Fruit fly (Drosophila melanogaster) whole organism, wandering third instar larva: ENCODE results near the gene CG11590.

Experiments
- Abd-B ChIP-seq: fragments of >200 bp; optimal IDR thresholded peaks from 2 replicates; lab custom pipeline; 2017; ENCODE audit warnings: missing biosample characterization, missing genetic modification characterization
- CG32264 ChIP-seq: fragments of 200-800 bp; sonication (Bioruptor generic); optimal IDR thresholded peaks from 2 replicates; lab custom pipeline; 2016; ENCODE audit warnings: missing biosample characterization, missing genetic modification characterization
- Dfd ChIP-seq: fragments of >200 bp; optimal IDR thresholded peaks from 2 replicates; lab custom pipeline; 2017; ENCODE audit warnings: missing biosample characterization, missing genetic modification characterization
- Dif ChIP-seq: fragments of 200-275, 200-300 bp; sonication (Bioruptor generic); optimal IDR thresholded peaks from 2 replicates; lab custom pipeline; 2018; ENCODE audit warnings: missing biosample characterization, missing genetic modification characterization; ENCODE audit not compliant: partially characterized antibody
- HLH106 ChIP-seq: fragments of 200-800 bp; optimal IDR thresholded peaks from 3 replicates; lab custom pipeline; 2019; ENCODE audit warnings: missing biosample characterization, mild to moderate bottlenecking, missing genetic modification characterization, moderate library complexity
- Hnf4 ChIP-seq: fragments of 200-800 bp; sonication (Bioruptor generic); optimal IDR thresholded peaks from 2 replicates; lab custom pipeline; 2016; ENCODE audit warnings: missing biosample characterization, mild to moderate bottlenecking, missing genetic modification characterization
- Hr78 ChIP-seq: fragments of >200 bp; optimal IDR thresholded peaks from 2 replicates; lab custom pipeline; 2017; ENCODE audit warnings: missing biosample characterization, missing genetic modification characterization
- Hr83 ChIP-seq: fragments of 200-300 bp; sonication (Bioruptor generic); optimal IDR thresholded peaks from 2 replicates; lab custom pipeline; 2016; ENCODE audit warnings: missing biosample characterization, mild to moderate bottlenecking, missing genetic modification characterization, moderate library complexity; ENCODE audit not compliant: poor library complexity, severe bottlenecking
- Jra ChIP-seq: sonication (Bioruptor generic); optimal IDR thresholded peaks from 2 replicates; lab custom pipeline; 2016; ENCODE audit warnings: missing biosample characterization, missing genetic modification characterization
- Mio ChIP-seq: sonication (Bioruptor generic); optimal IDR thresholded peaks from 2 replicates; lab custom pipeline; 2016; ENCODE audit warnings: missing biosample characterization, missing genetic modification characterization
- Myc ChIP-seq: fragments of >200 bp; optimal IDR thresholded peaks from 2 replicates; lab custom pipeline; 2017
- N ChIP-seq: fragments of >200 bp; optimal IDR thresholded peaks from 2 replicates; lab custom pipeline; 2018; ENCODE audit warnings: missing biosample characterization, missing external identifiers, missing genetic modification characterization
- OdsH ChIP-seq: fragments of 200-800 bp; sonication (Bioruptor generic); optimal IDR thresholded peaks from 2 replicates; lab custom pipeline; 2016; ENCODE audit warnings: missing biosample characterization, mild to moderate bottlenecking, missing genetic modification characterization
- Rel ChIP-seq, 2 experiments: fragments of 200-800 bp; sonication (Bioruptor generic) in 1 of 2; optimal IDR thresholded peaks; 2 replicates in 1 of 2; 3 replicates in 1 of 2; lab custom pipeline; 2016 to 2019; ENCODE audit warnings: mild to moderate bottlenecking in 2 of 2, missing biosample characterization in 2 of 2, missing genetic modification characterization in 2 of 2, moderate library complexity in 1 of 2
- Sp1 ChIP-seq: fragments of 200-800 bp; sonication (Bioruptor generic); optimal IDR thresholded peaks from 3 replicates; lab custom pipeline; 2019; ENCODE audit warnings: missing biosample characterization, mild to moderate bottlenecking, missing genetic modification characterization, moderate library complexity
- Vsx2 ChIP-seq: fragments of 200-300, 225-300 bp; sonication (Bioruptor generic); optimal IDR thresholded peaks from 2 replicates; lab custom pipeline; 2018; ENCODE audit warnings: missing biosample characterization, missing genetic modification characterization; ENCODE audit not compliant: partially characterized antibody
- brk ChIP-seq: fragments of 200-800 bp; sonication (Bioruptor generic); optimal IDR thresholded peaks from 2 replicates; lab custom pipeline; 2016; ENCODE audit warnings: missing biosample characterization, mild to moderate bottlenecking, missing genetic modification characterization
- dl ChIP-seq, 2 experiments: fragments of 175-275, 200-275 bp in 1 of 2; fragments of 200-275 bp in 1 of 2; sonication (Bioruptor generic); optimal IDR thresholded peaks; lab custom pipeline; 2018; ENCODE audit warnings: mild to moderate bottlenecking in 2 of 2, missing biosample characterization in 2 of 2, missing genetic modification characterization in 2 of 2, moderate library complexity in 2 of 2; ENCODE audit not compliant: partially characterized antibody in 2 of 2, insufficient read depth in 1 of 2
- dmrt93B ChIP-seq: fragments of 200-800 bp; sonication (Bioruptor generic); optimal IDR thresholded peaks from 2 replicates; lab custom pipeline; 2018; ENCODE audit warnings: missing biosample characterization, mild to moderate bottlenecking, missing genetic modification characterization
- foxo ChIP-seq, 2 experiments: fragments of 200-800 bp; sonication (Bioruptor generic); optimal IDR thresholded peaks; 2 replicates in 1 of 2; 3 replicates in 1 of 2; lab custom pipeline; 2016 to 2017; ENCODE audit warnings: missing biosample characterization in 2 of 2, missing genetic modification characterization in 2 of 2
- fru ChIP-seq: fragments of 200-800 bp; sonication (Bioruptor generic); optimal IDR thresholded peaks from 3 replicates; lab custom pipeline; 2016; ENCODE audit warnings: missing biosample characterization, mild to moderate bottlenecking, missing genetic modification characterization
- h ChIP-seq: fragments of 200-800 bp; sonication (Bioruptor generic); optimal IDR thresholded peaks from 3 replicates; lab custom pipeline; 2016; ENCODE audit warnings: missing biosample characterization, mild to moderate bottlenecking, missing genetic modification characterization
- jim ChIP-seq: fragments of 175-275, 200-325 bp; sonication (Bioruptor generic); optimal IDR thresholded peaks from 2 replicates; lab custom pipeline; 2016; ENCODE audit warnings: missing biosample characterization, mild to moderate bottlenecking, missing genetic modification characterization
- psq ChIP-seq: fragments of 200-800 bp; sonication (Bioruptor generic); optimal IDR thresholded peaks from 3 replicates; lab custom pipeline; 2017; ENCODE audit warnings: missing biosample characterization, mild to moderate bottlenecking, missing genetic modification characterization, moderate library complexity
- rgr ChIP-seq: fragments of 200-800 bp; sonication (Bioruptor generic); optimal IDR thresholded peaks from 3 replicates; lab custom pipeline; 2016; ENCODE audit warnings: missing biosample characterization, mild to moderate bottlenecking, missing genetic modification characterization
- sage ChIP-seq: fragments of 200-800 bp; sonication (Bioruptor generic); optimal IDR thresholded peaks from 2 replicates; lab custom pipeline; 2016; ENCODE audit warnings: missing biosample characterization, mild to moderate bottlenecking, missing genetic modification characterization
- sv ChIP-seq: fragments of 200-800 bp; sonication (Bioruptor generic); optimal IDR thresholded peaks from 3 replicates; lab custom pipeline; 2016; ENCODE audit warnings: missing biosample characterization, missing genetic modification characterization
- tai ChIP-seq: sonication (Bioruptor generic); optimal IDR thresholded peaks from 2 replicates; lab custom pipeline; 2016; ENCODE audit warnings: missing biosample characterization, missing genetic modification characterization
- usp ChIP-seq: fragments of >200 bp; optimal IDR thresholded peaks from 2 replicates; lab custom pipeline; 2017; ENCODE audit warnings: missing biosample characterization, missing genetic modification characterization

The CG11590 gene

dm6 chrX:14212147-14212792 lies 12.3 kb downstream of the CG11590 start:
- TF ChIP-seq tai (GFP tag; lab: Kevin White, UChicago) (no peak), CG32264 (no peak), Rel (GFP tag; optimal IDR thresholded peaks at IDR 0.05; lab: Kevin White, UChicago) (no peak), Rel (tag; optimal IDR thresholded peaks at IDR 0.05; lab: Kevin White, UChicago) (no peak), Dif (GFP tag; lab: Kevin White, UChicago) (peak; percentile 74), brk (GFP tag; lab: Kevin White, UChicago) (no peak), Abd-B (GFP tag; lab: Kevin White, UChicago) (no peak), Hr83 (GFP tag; lab: Kevin White, UChicago) (no peak), Hnf4 (GFP tag; lab: Kevin White, UChicago) (no peak), dl (GFP tag; optimal IDR thresholded peaks at IDR 0.05; lab: Kevin White, UChicago; ENCODE audit: insufficient read depth in 1 of 2, partially characterized antibody in 2 of 2) (peak; percentile 54 to 85), Hr78 (GFP tag; lab: Kevin White, UChicago) (no peak), Vsx2 (GFP tag; lab: Kevin White, UChicago) (peak; percentile 53), sv (GFP tag; lab: Kevin White, UChicago) (no peak), Mio (GFP tag; lab: Kevin White, UChicago) (no peak), jim (no peak)

- TF ChIP-seq HLH106 (tag; lab: Kevin White, UChicago) (no peak), Dfd (GFP tag; lab: Kevin White, UChicago) (peak; percentile 81), usp (GFP tag; lab: Kevin White, UChicago) (no peak), sage (GFP tag; lab: Kevin White, UChicago) (no peak), N (GFP tag; lab: Kevin White, UChicago) (no peak), rgr (GFP tag; lab: Kevin White, UChicago) (no peak), Rel (GFP tag; optimal IDR thresholded peaks at IDR 0.05; lab: Kevin White, UChicago) (no peak), Rel (tag; optimal IDR thresholded peaks at IDR 0.05; lab: Kevin White, UChicago) (no peak)
- TF ChIP-seq, all 38 proteins: peak for 1
These were observed 13.7 kb downstream of the CG11590 start for dm6 chrX:14213509-14214154.

- TF ChIP-seq Myc (lab: Kevin White, UChicago) (no peak), HLH106 (tag; lab: Kevin White, UChicago) (peak; percentile 61), Hr78 (GFP tag; lab: Kevin White, UChicago) (no peak), tai (GFP tag; lab: Kevin White, UChicago) (peak; percentile 15), Sp1 (GFP tag; lab: Kevin White, UChicago) (peak; percentile 53), rgr (GFP tag; lab: Kevin White, UChicago) (peak; percentile 41), Jra (GFP tag; lab: Kevin White, UChicago) (no peak), foxo (GFP tag; optimal IDR thresholded peaks at IDR 0.05; lab: Kevin White, UChicago) (peak in 1 of 2 experiments; percentile 33), h (GFP tag; lab: Kevin White, UChicago) (peak; percentile 9), dmrt93B (GFP tag; lab: Kevin White, UChicago) (peak; percentile 26)
These were observed 14.8 kb downstream of the CG11590 start for dm6 chrX:14214505-14215449.

dm6 chrX:14215834-14216233 lies 15.9 kb downstream of the CG11590 start:
- peak; percentile 2 for TF ChIP-seq Sp1 (GFP tag; lab: Kevin White, UChicago)
- peak; percentile 0 for TF ChIP-seq OdsH (GFP tag; lab: Kevin White, UChicago)
- peak; percentile 7 for TF ChIP-seq psq (GFP tag; lab: Kevin White, UChicago)
- TF ChIP-seq rgr (GFP tag; lab: Kevin White, UChicago) = no peak
- TF ChIP-seq Rel (GFP tag; optimal IDR thresholded peaks at IDR 0.05; lab: Kevin White, UChicago) = no peak
- TF ChIP-seq Rel (tag; optimal IDR thresholded peaks at IDR 0.05; lab: Kevin White, UChicago) = peak; percentile 36
- TF ChIP-seq HLH106 (tag; lab: Kevin White, UChicago) = peak; percentile 44
- TF ChIP-seq fru (GFP tag; lab: Kevin White, UChicago) = peak; percentile 9
- TF ChIP-seq foxo (GFP tag; optimal IDR thresholded peaks at IDR 0.05; lab: Kevin White, UChicago) = no peak
- TF ChIP-seq h (GFP tag; lab: Kevin White, UChicago) = peak; percentile 8
